Worm (Caenorhabditis elegans) whole organism, late embryonic: ENCODE results near the gene F10G7.10.

Experiments
- ahr-1 ChIP-seq: sonication (generic microtip); optimal IDR thresholded peaks from 2 replicates; lab custom pipeline; 2016; ENCODE audit warnings: missing genetic modification characterization, missing compliant biosample characterization
- che-1 ChIP-seq: sonication (generic microtip); optimal IDR thresholded peaks from 2 replicates; lab custom pipeline; 2016; ENCODE audit warnings: mild to moderate bottlenecking, missing genetic modification characterization, missing compliant biosample characterization
- dve-1 ChIP-seq: sonication (generic microtip); optimal IDR thresholded peaks from 2 replicates; lab custom pipeline; 2017; ENCODE audit warnings: antibody characterized with exemption, mild to moderate bottlenecking, missing genetic modification characterization, missing compliant biosample characterization
- fkh-10 ChIP-seq: fragments of 150-350 bp; optimal IDR thresholded peaks from 2 replicates; lab custom pipeline; 2014; ENCODE audit warnings: missing biosample characterization, missing genetic modification reagents, missing genetic modification characterization
- unc-55 ChIP-seq: sonication (generic microtip); optimal IDR thresholded peaks from 2 replicates; lab custom pipeline; 2017; ENCODE audit warnings: missing biosample characterization, missing genetic modification reagents, missing genetic modification characterization

F10G7.10 gene

ce11 chrII:4665359-4665758 is 60.7 kb downstream of the F10G7.10 start, which contains the start of gene T05A7.11:
T05A7.11 (minus strand) TSS chrII:4665459.
- TF ChIP-seq dve-1 (tag; lab: Kevin White, UChicago) (no peak), che-1 (tag; lab: Kevin White, UChicago) (no peak), fkh-10 (GFP tag; lab: Kevin White, UChicago) (no peak), unc-55 (GFP tag; lab: Kevin White, UChicago) (no peak), ahr-1 (tag; lab: Kevin White, UChicago) (no peak)
